Worm (Caenorhabditis elegans) whole organism, L2 larva: ENCODE measurements around the gene irld-27.

Experiments used
- aly-2 ChIP-seq: fragments of 150-350 bp; optimal IDR thresholded peaks from 2 replicates; lab custom pipeline; 2014; ENCODE audit warnings: missing biosample characterization, missing genetic modification characterization
- ama-1 ChIP-seq: fragments of 150-350 bp; optimal IDR thresholded peaks from 2 replicates; lab custom pipeline; 2018; ENCODE audit warnings: inconsistent platforms
- lin-11 ChIP-seq: fragments of 150-350 bp; sonication (generic microtip); optimal IDR thresholded peaks from 2 replicates; lab custom pipeline; 2014; ENCODE audit warnings: missing biosample characterization, missing genetic modification characterization, inconsistent platforms, mixed read lengths
- lsy-2 ChIP-seq, 2 experiments: fragments of 150-350 bp in 1 of 2; sonication (generic microtip) in 1 of 2; optimal IDR thresholded peaks; 2 replicates each; lab custom pipeline; 2014 to 2017; ENCODE audit warnings: missing biosample characterization in 2 of 2, missing genetic modification characterization in 2 of 2
- mdl-1 ChIP-seq, 2 experiments: fragments of 150-350 bp in 1 of 2; sonication (generic microtip) in 1 of 2; optimal IDR thresholded peaks; 2 replicates each; lab custom pipeline; 2017; ENCODE audit warnings: missing biosample characterization in 2 of 2, missing genetic modification characterization in 2 of 2
- nhr-237 ChIP-seq: fragments of 150-350 bp; optimal IDR thresholded peaks from 2 replicates; lab custom pipeline; 2014; ENCODE audit warnings: missing biosample characterization, missing genetic modification characterization
- nhr-25 ChIP-seq: fragments of 150-350 bp; sonication (generic microtip); optimal IDR thresholded peaks from 3 replicates; lab custom pipeline; 2014; ENCODE audit warnings: missing biosample characterization, missing genetic modification characterization
- sma-3 ChIP-seq: sonication (generic microtip); optimal IDR thresholded peaks from 2 replicates; lab custom pipeline; 2016; ENCODE audit warnings: missing genetic modification reagents, missing genetic modification characterization, missing compliant biosample characterization

DNA sequence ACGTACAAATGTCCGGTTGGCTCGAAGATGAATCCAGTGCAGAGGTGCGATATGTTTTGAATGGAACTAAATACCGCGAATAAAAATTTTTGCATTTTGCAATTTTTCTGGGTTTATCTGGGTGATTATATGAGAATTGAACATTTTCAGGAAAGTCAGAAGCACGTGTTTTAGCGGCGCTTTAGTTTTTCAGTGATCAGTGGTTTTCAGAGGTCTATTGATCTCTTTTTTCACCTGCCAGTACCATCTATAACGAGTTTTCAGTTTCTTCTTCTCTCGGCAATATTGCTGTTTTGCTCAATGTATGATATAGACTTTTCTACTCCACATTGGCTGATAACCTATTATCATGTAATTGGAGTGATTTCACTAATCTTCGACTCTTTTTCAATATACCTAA, 45.1 kb upstream of the irld-27 start, which contains the start of gene sri-63:
- TF ChIP-seq lsy-2 (tag; optimal IDR thresholded peaks at IDR 0.05; lab: Kevin White, UChicago) = no peak
- TF ChIP-seq nhr-237 (tag; lab: Kevin White, UChicago) = no peak
- no peak for TF ChIP-seq mdl-1 (tag; optimal IDR thresholded peaks at IDR 0.05; lab: Kevin White, UChicago)
- no peak for TF ChIP-seq aly-2 (tag; lab: Kevin White, UChicago)
- TF ChIP-seq sma-3 (GFP tag; lab: Kevin White, UChicago) = no peak
- no peak for TF ChIP-seq nhr-25
- no peak for TF ChIP-seq ama-1 (lab: Kevin White, UChicago)
- no peak for TF ChIP-seq lin-11
